Fruit fly (Drosophila melanogaster) ovary, adult (tissue): ENCODE measurements around the gene Uch.

Experiments used
- CG17801 ChIP-seq: fragments of 200-800 bp; optimal IDR thresholded peaks from 2 replicates; lab custom pipeline; 2019; ENCODE audit warnings: missing biosample characterization, mild to moderate bottlenecking, missing genetic modification characterization, moderate library complexity; ENCODE audit not compliant: partially characterized antibody

Uch gene

dm6 chr2L:2226259-2227121 is 12.5 kb upstream of the Uch start, which contains the start of the genes CG15387 and sau:
TSS of gene CG15387 (minus strand) at chr2L:2226294.
TSS of gene sau (plus strand) at chr2L:2226342.
- peak; percentile 86 for TF ChIP-seq CG17801 (GFP tag; lab: Kevin White, UChicago)

DNA sequence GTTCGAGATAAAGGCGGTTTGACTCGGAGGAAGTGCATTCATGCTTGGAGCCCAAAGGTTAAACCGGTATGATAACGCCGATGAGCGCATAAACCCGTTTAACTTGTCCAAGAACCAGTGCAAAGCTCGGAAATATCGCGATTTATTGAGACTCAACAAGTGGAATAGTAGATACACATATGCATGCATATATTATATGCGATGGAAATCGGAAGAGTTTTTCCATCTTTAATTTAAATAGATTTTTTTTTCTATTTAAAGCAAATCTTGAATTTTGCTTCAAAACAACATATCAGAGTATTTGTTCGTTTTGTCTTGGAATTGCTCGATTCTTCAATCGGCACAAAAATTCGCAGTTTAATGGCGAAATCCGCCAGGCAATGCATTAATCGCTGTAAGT is 8.4 kb upstream of the Uch start:
- no peak for TF ChIP-seq CG17801 (GFP tag; lab: Kevin White, UChicago)

DNA sequence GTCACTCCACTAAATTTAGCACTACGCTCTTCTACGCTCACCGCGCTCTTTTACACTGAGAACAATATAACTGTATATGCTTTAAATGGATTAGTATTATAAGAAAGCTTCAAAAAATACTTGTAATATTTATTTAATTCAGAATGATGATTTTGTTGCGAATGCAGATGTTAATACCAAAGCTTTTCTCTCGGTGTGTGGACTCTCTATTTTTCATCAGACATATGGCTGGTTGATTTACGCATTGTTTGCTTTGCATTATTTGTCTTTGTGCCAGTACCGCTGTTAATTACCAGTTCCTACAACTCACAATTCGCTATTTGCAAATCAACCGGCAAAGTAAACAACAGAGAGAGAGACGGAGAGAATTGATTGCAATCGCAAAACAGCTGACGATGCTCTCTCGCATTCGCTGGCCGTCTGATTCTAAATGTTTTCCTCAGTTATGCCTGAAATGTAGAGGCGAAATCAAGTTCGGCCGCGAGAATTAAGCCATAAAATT is 7.7 kb upstream of the Uch start:
- TF ChIP-seq CG17801 (GFP tag; lab: Kevin White, UChicago): peak; percentile 99

- TF ChIP-seq CG17801 (GFP tag; lab: Kevin White, UChicago): no peak
Measured at dm6 chr2L:2220573-2221332, 6.7 kb upstream of the Uch start, which contains the start of gene papi. TSS of gene papi (plus strand) at chr2L:2220748.

DNA sequence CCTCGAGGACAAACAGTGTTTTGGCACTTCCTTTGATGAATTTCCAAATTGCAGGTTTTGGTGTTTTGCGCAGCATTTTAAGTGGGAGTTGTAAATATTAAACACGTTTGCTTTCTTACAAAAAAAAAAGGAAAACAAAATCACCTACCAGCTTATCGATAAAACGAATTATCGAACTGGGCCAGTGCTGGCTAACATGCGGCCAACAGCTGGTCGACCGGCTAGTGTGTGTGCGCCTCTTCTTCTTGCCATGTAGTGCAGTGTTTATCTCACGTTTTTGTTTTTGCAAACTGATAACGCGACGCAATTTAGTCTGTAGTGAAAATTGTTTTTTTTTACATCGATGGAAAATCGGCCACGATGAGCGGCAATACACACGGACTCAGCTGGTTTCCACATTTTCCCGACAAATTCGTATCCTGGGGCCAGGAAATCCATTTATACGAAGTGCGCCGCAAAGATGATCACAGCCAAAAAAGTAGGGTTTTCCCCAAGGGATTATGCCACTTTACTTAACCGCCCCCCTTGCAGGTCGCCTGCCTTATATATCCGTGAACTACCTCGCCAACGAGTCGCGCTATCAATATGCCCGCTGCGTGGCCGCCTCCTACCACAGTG is 3.2 kb upstream of the Uch start, which contains the start of the genes CG15386, CG42371 and mio:
CG15386 (minus strand) TSS at position 180 of the 618 bp plus-strand sequence.
CG42371 (minus strand) TSS at position 180 of the 618 bp plus-strand sequence.
mio (plus strand) TSS at position 224 of the 618 bp plus-strand sequence.
- TF ChIP-seq CG17801 (GFP tag; lab: Kevin White, UChicago): peak; percentile 60

DNA sequence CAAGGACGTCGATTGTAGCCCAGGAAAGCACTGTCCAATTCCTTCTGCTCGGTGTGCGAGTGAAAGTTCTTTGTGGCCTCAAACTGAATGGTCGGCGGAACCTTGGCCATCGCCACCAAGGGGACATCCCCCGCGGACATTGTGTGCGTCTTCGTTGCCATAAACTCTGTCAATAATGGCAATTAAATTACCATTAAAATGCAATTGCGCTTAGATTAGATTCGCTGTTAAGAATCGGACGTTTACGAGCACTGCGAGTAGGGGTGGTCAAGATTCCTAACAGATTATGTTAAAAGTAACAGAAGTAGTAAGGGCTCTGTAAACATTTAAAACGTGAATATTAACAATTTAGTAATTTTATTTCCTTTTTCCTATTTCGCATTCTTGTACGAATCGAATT is 2.1 kb upstream of the Uch start, which contains the start of gene daed:
daed (minus strand) TSS at position 247 of the 400 bp plus-strand sequence.
- TF ChIP-seq CG17801 (GFP tag; lab: Kevin White, UChicago): no peak

DNA sequence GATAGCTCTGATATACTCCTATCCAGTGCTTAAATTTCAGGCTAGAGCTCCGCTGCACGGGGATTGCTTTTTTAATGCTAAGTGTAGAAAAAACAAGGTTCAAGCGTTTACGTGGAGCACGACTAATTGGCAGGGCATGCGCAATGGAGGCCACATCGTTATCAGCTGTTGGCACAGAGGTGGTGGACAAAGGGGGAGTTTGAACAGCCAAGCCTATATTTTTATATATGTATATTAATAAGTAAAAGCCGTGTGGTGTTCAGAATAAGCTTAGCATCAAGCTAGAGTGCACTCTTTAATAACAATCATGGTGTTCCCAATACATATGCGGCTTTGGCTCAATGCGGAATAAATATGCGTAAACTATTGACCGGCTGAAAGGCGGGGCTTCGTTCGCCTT is 1.5 kb downstream of the Uch start, which contains the start of gene CG15385:
CG15385 (minus strand) TSS at position 94 of the 400 bp plus-strand sequence.
- no peak for TF ChIP-seq CG17801 (GFP tag; lab: Kevin White, UChicago)

- TF ChIP-seq CG17801 (GFP tag; lab: Kevin White, UChicago): no peak
Measured at dm6 chr2L:2209002-2209401, 5.0 kb downstream of the Uch start, which contains the start of gene CG33124. TSS of gene CG33124 (minus strand) at chr2L:2209102.

DNA sequence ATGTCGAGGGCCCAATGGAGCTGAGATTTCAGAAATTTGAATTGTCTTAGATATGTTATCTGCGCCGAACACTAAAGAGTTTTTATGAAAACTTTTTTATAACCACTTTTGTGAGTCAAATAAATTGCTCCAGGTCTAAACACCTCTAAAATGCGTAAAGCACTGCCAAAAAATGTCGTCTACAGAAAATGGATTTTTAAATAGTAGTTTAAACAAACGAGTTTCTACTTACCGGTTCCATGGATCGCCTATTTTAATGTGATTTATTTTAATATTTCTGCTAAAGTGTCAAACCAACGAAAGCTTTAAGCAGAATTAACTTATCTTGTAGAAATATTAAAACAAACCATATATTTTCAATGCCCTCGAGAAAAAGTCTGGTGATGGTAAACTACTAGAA is 7.9 kb downstream of the Uch start, which contains the start of gene CG31668:
CG31668 (minus strand) TSS at position 101 of the 400 bp plus-strand sequence.
- no peak for TF ChIP-seq CG17801 (GFP tag; lab: Kevin White, UChicago)

- peak; percentile 57 for TF ChIP-seq CG17801 (GFP tag; lab: Kevin White, UChicago)
Measured at dm6 chr2L:2202853-2203717, 10.9 kb downstream of the Uch start.

DNA sequence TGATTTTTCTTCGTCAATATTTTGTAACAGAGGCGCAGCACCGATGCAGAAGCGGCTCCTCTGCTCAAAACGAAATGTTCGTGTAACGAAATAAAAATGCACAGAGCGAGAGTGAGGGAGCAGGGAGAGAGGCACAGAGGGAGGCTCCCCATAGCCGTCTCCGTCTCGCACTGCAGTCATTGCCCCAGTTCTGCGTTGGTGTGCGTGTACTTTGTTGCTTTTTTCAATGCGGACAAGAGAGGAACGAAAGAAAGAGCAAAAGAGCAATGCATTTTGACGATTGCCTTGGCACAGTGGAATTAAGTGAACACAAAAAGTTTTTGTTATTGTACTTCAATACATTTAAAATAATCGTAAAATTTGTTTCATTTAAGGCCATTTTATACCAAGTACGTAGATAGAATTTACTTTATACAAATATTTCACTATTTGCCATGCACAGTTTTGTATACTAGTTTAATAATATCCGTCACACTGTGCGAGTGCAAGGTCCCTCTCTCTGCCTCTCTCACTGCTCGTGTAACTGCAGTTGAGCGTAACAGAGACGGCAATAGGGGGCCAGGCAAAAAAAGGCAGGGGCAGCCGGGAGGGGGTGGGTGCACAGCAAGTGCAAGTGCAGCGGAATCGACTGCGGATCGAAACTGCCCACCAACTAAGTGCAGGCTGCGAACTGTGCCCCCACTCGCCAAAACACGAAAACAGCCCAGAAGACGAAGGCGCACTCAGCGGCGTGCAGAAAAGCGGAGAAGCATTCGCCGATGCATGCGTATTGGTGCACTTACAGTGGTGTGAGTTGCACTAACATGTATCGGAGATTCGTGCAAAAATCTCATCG is 11.8 kb downstream of the Uch start:
- TF ChIP-seq CG17801 (GFP tag; lab: Kevin White, UChicago): peak; percentile 100

- peak; percentile 82 for TF ChIP-seq CG17801 (GFP tag; lab: Kevin White, UChicago)
Measured at dm6 chr2L:2201107-2201561, 12.9 kb downstream of the Uch start.
